Worm (Caenorhabditis elegans) whole organism, midembryonic: Measurements from ENCODE around the gene F44E5.4.
A peak's percentile ranks its signal among the peaks of the same experiment; 100 is the strongest.

Experiments
- T22C8.4 ChIP-seq: fragments of 200-800 bp; sonication (Bioruptor generic); IDR thresholded peaks from 2 replicates; pipeline ENCODE4 v1.3.6; 2022; ENCODE audit warnings: missing genetic modification characterization, missing compliant biosample characterization
- cog-1 ChIP-seq: sonication (generic microtip); optimal IDR thresholded peaks from 2 replicates; lab custom pipeline; 2016; ENCODE audit warnings: missing genetic modification characterization, missing compliant biosample characterization
- flt-1 ChIP-seq: fragments of 200-800 bp; sonication (Bioruptor generic); IDR thresholded peaks from 2 replicates; pipeline ENCODE4 v1.3.6; 2022; ENCODE audit warnings: missing genetic modification characterization, missing compliant biosample characterization
- klf-2 ChIP-seq: fragments of 200-800 bp; sonication (Bioruptor generic); conservative IDR thresholded peaks from 2 replicates; pipeline ENCODE4 v1.3.6; 2022; ENCODE audit warnings: missing genetic modification reagents, missing genetic modification characterization, missing compliant biosample characterization
- med-1 ChIP-seq: sonication (generic microtip); optimal IDR thresholded peaks from 2 replicates; lab custom pipeline; 2017; ENCODE audit warnings: missing genetic modification characterization, mild to moderate bottlenecking, missing compliant biosample characterization, antibody characterized with exemption, missing genetic modification reagents; ENCODE audit not compliant: insufficient read depth
- ref-1 ChIP-seq: fragments of 200-800 bp; sonication (Bioruptor generic); conservative IDR thresholded peaks from 2 replicates; pipeline ENCODE4 v1.3.6; 2022; ENCODE audit warnings: missing genetic modification reagents, missing genetic modification characterization, missing compliant biosample characterization
- tab-1 ChIP-seq: fragments of 200-800 bp; sonication (Bioruptor generic); IDR thresholded peaks from 2 replicates; pipeline ENCODE4 v1.3.6; 2022; ENCODE audit warnings: missing genetic modification characterization, missing compliant biosample characterization
- ztf-23 ChIP-seq: fragments of 200-800 bp; sonication (Bioruptor generic); IDR thresholded peaks from 2 replicates; pipeline ENCODE4 v1.3.6; 2022; ENCODE audit warnings: missing genetic modification reagents, missing genetic modification characterization, missing compliant biosample characterization
- ztf-29 ChIP-seq: fragments of 200-800 bp; sonication (Bioruptor generic); IDR thresholded peaks from 2 replicates; pipeline ENCODE4 v1.3.6; 2022; ENCODE audit warnings: missing genetic modification reagents, missing genetic modification characterization, missing compliant biosample characterization

F44E5.4 gene

ce11 chrII:11722164-11722563 is 36.9 kb downstream of the F44E5.4 start:
- TF ChIP-seq cog-1: no peak
- no peak for TF ChIP-seq tab-1 (GFP tag; lab: Robert Waterston, UW)
- TF ChIP-seq klf-2: no peak
- TF ChIP-seq T22C8.4 (GFP tag; lab: Robert Waterston, UW): no peak
- no peak for TF ChIP-seq med-1 (GFP tag; lab: Kevin White, UChicago)
- TF ChIP-seq ref-1 (GFP tag; lab: Robert Waterston, UW): no peak
- TF ChIP-seq ztf-23 (GFP tag; lab: Robert Waterston, UW): no peak
- TF ChIP-seq ztf-29 (GFP tag; lab: Robert Waterston, UW): no peak
- no peak for TF ChIP-seq flt-1 (GFP tag; lab: Robert Waterston, UW)

- TF ChIP-seq ref-1 (GFP tag; lab: Robert Waterston, UW) (no peak), klf-2 (no peak), tab-1 (GFP tag; lab: Robert Waterston, UW) (0 out of 2 replicates have a peak, but pooled peaks have one; percentile 24), ztf-29 (GFP tag; lab: Robert Waterston, UW) (no peak)
These were observed 37.5 kb downstream of the F44E5.4 start for ce11 chrII:11721604-11722003.

ce11 chrII:11720819-11721218 is 38.3 kb downstream of the F44E5.4 start:
- no peak for TF ChIP-seq ref-1 (GFP tag; lab: Robert Waterston, UW)
- TF ChIP-seq klf-2: no peak
- no peak for TF ChIP-seq flt-1 (GFP tag; lab: Robert Waterston, UW)
- TF ChIP-seq T22C8.4 (GFP tag; lab: Robert Waterston, UW): no peak
- no peak for TF ChIP-seq cog-1
- TF ChIP-seq ztf-29 (GFP tag; lab: Robert Waterston, UW): no peak
- no peak for TF ChIP-seq tab-1 (GFP tag; lab: Robert Waterston, UW)
- TF ChIP-seq med-1 (GFP tag; lab: Kevin White, UChicago): no peak
- TF ChIP-seq ztf-23 (GFP tag; lab: Robert Waterston, UW): no peak

DNA sequence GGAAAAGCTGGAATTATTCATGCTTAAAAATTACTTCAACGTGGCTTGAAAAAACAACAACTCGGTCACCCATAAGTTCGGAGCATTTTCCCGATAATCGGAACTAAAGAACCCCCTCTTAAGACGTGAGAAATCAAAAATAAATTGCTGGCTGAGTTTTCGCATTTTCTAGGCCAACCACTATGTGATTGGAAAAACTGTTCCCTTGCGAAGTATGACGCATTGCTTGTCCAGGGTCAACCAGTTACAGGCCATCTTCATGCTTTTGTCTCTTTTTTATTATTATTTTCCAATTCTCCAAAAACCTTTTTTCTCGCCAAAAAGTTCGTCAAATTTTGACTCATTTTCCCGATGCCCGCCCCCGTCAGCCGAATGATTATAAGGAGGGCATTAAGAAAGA is 39.0 kb downstream of the F44E5.4 start, which contains the start of gene F13D12.3:
Gene F13D12.3 (plus strand): TSS at position 301 of the 400 bp plus-strand sequence.
- TF ChIP-seq ref-1 (GFP tag; lab: Robert Waterston, UW) (no peak), med-1 (GFP tag; lab: Kevin White, UChicago) (no peak), klf-2 (no peak), ztf-29 (GFP tag; lab: Robert Waterston, UW) (no peak), ztf-23 (GFP tag; lab: Robert Waterston, UW) (no peak), T22C8.4 (GFP tag; lab: Robert Waterston, UW) (no peak), tab-1 (GFP tag; lab: Robert Waterston, UW) (no peak), flt-1 (GFP tag; lab: Robert Waterston, UW) (no peak), cog-1 (no peak)

- TF ChIP-seq ztf-29 (GFP tag; lab: Robert Waterston, UW) (no peak), cog-1 (no peak), ref-1 (GFP tag; lab: Robert Waterston, UW) (no peak), med-1 (GFP tag; lab: Kevin White, UChicago) (no peak), flt-1 (GFP tag; lab: Robert Waterston, UW) (no peak), T22C8.4 (GFP tag; lab: Robert Waterston, UW) (no peak), klf-2 (no peak), tab-1 (GFP tag; lab: Robert Waterston, UW) (no peak), ztf-23 (GFP tag; lab: Robert Waterston, UW) (no peak)
These were observed 39.6 kb downstream of the F44E5.4 start for ce11 chrII:11719533-11719932.

DNA sequence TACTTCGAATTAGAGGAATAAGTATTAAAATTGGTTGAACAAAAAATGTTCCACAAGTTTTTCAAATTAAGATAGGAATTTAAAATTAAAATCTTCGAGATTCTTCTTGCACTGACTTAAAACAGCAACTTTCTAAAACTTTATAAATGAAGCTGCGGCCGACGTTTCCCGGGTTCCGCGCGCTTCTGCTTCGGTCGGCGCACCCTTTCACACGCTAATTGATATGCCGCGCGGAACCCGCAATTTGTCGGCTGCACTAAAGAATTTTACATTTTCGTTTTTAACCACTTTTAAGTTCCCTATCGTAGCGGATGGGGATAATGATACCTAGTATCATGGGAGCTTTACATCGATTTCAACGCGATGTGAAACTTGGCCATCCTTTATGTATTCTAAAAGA is 44.4 kb downstream of the F44E5.4 start:
- TF ChIP-seq med-1 (GFP tag; lab: Kevin White, UChicago) (no peak), tab-1 (GFP tag; lab: Robert Waterston, UW) (no peak), flt-1 (GFP tag; lab: Robert Waterston, UW) (no peak), klf-2 (no peak), cog-1 (no peak), ztf-23 (GFP tag; lab: Robert Waterston, UW) (no peak), T22C8.4 (GFP tag; lab: Robert Waterston, UW) (no peak), ztf-29 (GFP tag; lab: Robert Waterston, UW) (no peak), ref-1 (GFP tag; lab: Robert Waterston, UW) (no peak)

DNA sequence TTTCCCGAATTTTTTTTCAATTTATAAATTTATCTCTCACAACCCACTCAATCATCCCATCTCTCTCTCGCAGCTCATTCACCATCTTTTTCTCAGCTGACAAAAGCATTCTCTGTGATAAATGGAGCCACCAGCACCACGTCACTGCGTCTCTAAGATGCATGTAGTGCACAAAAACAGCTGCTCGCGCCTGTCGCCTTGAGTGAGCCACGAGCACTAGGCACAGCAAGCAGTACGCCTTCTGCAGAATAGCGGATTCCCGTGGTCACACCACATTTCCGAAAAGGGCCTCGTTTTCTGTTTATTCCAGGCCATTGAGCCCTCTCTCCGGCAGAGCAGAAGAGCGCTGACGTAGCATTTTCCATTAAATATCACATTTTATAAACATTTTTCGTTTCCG is 45.5 kb downstream of the F44E5.4 start, which contains the start of gene F13D12.10:
Gene F13D12.10 (plus strand): TSS at position 231 of the 400 bp plus-strand sequence.
- TF ChIP-seq ref-1 (GFP tag; lab: Robert Waterston, UW) (no peak), T22C8.4 (GFP tag; lab: Robert Waterston, UW) (no peak), tab-1 (GFP tag; lab: Robert Waterston, UW) (no peak), ztf-23 (GFP tag; lab: Robert Waterston, UW) (no peak), flt-1 (GFP tag; lab: Robert Waterston, UW) (no peak), cog-1 (no peak), klf-2 (no peak), ztf-29 (GFP tag; lab: Robert Waterston, UW) (no peak), med-1 (GFP tag; lab: Kevin White, UChicago) (no peak)

DNA sequence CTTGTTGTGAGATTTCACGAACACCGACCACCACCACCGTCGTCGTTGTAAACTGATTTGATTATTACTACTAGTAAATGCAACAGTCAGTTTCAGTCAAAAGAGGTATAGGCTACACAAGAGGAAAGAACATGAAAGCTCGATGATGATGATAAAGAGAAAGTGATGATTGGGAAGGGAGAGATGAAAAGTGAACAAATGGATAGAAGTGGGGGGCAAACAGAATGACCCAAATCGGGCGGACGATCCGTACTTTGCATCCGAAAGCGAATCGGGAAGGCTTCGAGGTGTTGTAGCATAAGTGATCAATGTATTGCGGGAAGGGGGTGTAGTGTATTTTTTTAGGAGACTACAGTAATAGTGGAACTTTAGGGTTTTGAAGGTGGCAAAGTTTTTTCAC is 48.3 kb downstream of the F44E5.4 start:
- no peak for TF ChIP-seq tab-1 (GFP tag; lab: Robert Waterston, UW)
- no peak for TF ChIP-seq cog-1

- TF ChIP-seq flt-1 (GFP tag; lab: Robert Waterston, UW) (no peak), T22C8.4 (GFP tag; lab: Robert Waterston, UW) (no peak), med-1 (GFP tag; lab: Kevin White, UChicago) (no peak), cog-1 (no peak), klf-2 (no peak), ref-1 (GFP tag; lab: Robert Waterston, UW) (no peak), ztf-29 (GFP tag; lab: Robert Waterston, UW) (no peak), ztf-23 (GFP tag; lab: Robert Waterston, UW) (no peak), tab-1 (GFP tag; lab: Robert Waterston, UW) (no peak)
These were observed 49.6 kb downstream of the F44E5.4 start, which contains the start of gene fcmt-1 for ce11 chrII:11709464-11709863. Gene fcmt-1, minus strand, starts transcription at chrII:11709564.
